Worm (Caenorhabditis elegans): ENCODE data around the gene gpa-13.

Gene gpa-13

ce11 chrV:12786340-12786739 is 31.6 kb upstream of the gpa-13 start:
- TF ChIP-seq set-16 (GFP tag; IDR thresholded peaks at IDR 0.05), result no peak
- no peak for TF ChIP-seq lin-29 (GFP tag; IDR thresholded peaks at IDR 0.05)
- TF ChIP-seq egl-43 (GFP tag; IDR thresholded peaks at IDR 0.05), result no peak
- TF ChIP-seq ces-1 (GFP tag; optimal IDR thresholded peaks at IDR 0.05), result no peak
- no peak for TF ChIP-seq spr-1 (tag; optimal IDR thresholded peaks at IDR 0.05)
- no peak for TF ChIP-seq gei-8 (GFP tag; optimal IDR thresholded peaks at IDR 0.05)
- TF ChIP-seq daf-12 (tag; optimal IDR thresholded peaks at IDR 0.05), result no peak
- no peak for TF ChIP-seq F10B5.3 (tag; optimal IDR thresholded peaks at IDR 0.05)

ce11 chrV:12784861-12785260 is 30.1 kb upstream of the gpa-13 start, which contains the start of gene sre-20:
Gene sre-20 (minus strand): TSS chrV:12784961.
- TF ChIP-seq mes-2 (tag; optimal IDR thresholded peaks at IDR 0.05; ENCODE audit: poor library complexity, severe bottlenecking) (no peak), Y105C5A.15 (GFP tag; IDR thresholded peaks at IDR 0.05) (no peak), lin-15B (tag; optimal IDR thresholded peaks at IDR 0.05) (no peak), egl-43 (GFP tag; IDR thresholded peaks at IDR 0.05) (no peak), spr-1 (tag; optimal IDR thresholded peaks at IDR 0.05) (no peak), egl-27 (tag; optimal IDR thresholded peaks at IDR 0.05) (no peak), pha-4 (GFP tag; IDR thresholded peaks at IDR 0.05) (no peak), pha-4 (tag; optimal IDR thresholded peaks at IDR 0.05) (no peak), zip-2 (tag; optimal IDR thresholded peaks at IDR 0.05) (no peak), daf-12 (tag; optimal IDR thresholded peaks at IDR 0.05) (no peak), unc-130 (GFP tag; optimal IDR thresholded peaks at IDR 0.05) (no peak), tra-1 (GFP tag; IDR thresholded peaks at IDR 0.05) (no peak), F10B5.3 (tag; optimal IDR thresholded peaks at IDR 0.05) (no peak), daf-19 (GFP tag; conservative IDR thresholded peaks at IDR 0.05) (no peak)

DNA sequence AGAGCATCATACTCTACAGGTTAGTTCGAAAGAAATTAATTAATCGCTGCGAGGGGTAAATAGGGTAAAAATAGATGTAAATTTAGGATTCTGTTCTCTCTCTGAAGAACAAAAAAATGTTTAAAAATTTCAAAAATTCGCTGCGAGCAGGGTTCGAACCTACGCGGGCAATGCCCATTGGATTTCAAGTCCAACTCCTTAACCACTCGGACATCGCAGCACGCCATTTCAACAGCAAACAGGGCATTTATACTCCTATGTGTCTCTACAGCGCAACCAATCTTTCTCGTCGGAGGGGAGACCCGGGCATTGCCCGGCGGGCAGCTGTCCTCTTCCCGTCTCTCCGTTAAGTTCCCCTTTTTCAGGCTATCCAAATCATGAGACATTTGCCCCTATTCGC is 25.5 kb upstream of the gpa-13 start:
- peak; percentile 18 for TF ChIP-seq dpl-1 (GFP tag; optimal IDR thresholded peaks at IDR 0.05)
- TF ChIP-seq mdl-1 (tag; optimal IDR thresholded peaks at IDR 0.05), result no peak
- TF ChIP-seq mes-2 (tag; optimal IDR thresholded peaks at IDR 0.05; ENCODE audit: poor library complexity, severe bottlenecking), result no peak
- TF ChIP-seq ceh-20 (GFP tag; IDR thresholded peaks at IDR 0.05), result 0 out of 2 replicates have a peak, but pooled peaks have one; percentile 47
- peak; percentile 77 for TF ChIP-seq daf-19 (GFP tag; conservative IDR thresholded peaks at IDR 0.05)
- TF ChIP-seq cey-2 (tag; optimal IDR thresholded peaks at IDR 0.05; ENCODE audit: borderline replicate concordance, insufficient read depth), result no peak
- TF ChIP-seq ceh-32 (tag; optimal IDR thresholded peaks at IDR 0.05; ENCODE audit: poor library complexity), result no peak
- peak; percentile 22 to 62 for TF ChIP-seq daf-16 (GFP tag; optimal IDR thresholded peaks at IDR 0.05)
- TF ChIP-seq daf-16 (tag; optimal IDR thresholded peaks at IDR 0.05), result no peak
- TF ChIP-seq nhr-42 (GFP tag; IDR thresholded peaks at IDR 0.05), result no peak
- TF ChIP-seq unc-39 (tag; optimal IDR thresholded peaks at IDR 0.05), result no peak
- TF ChIP-seq daf-8 (GFP tag; IDR thresholded peaks at IDR 0.05), result 0 out of 2 replicates have a peak, but pooled peaks have one; percentile 38
- TF ChIP-seq daf-12 (tag; optimal IDR thresholded peaks at IDR 0.05), result no peak
- TF ChIP-seq hlh-11 (tag; optimal IDR thresholded peaks at IDR 0.05), result peak; percentile 56
- no peak for TF ChIP-seq attf-4 (tag; optimal IDR thresholded peaks at IDR 0.05)
- TF ChIP-seq zag-1 (tag; optimal IDR thresholded peaks at IDR 0.05), result no peak
- TF ChIP-seq dmd-6 (GFP tag; IDR thresholded peaks at IDR 0.05), result peak; percentile 74
- peak; percentile 73 for TF ChIP-seq nhr-6 (tag; optimal IDR thresholded peaks at IDR 0.05)
- TF ChIP-seq zip-2 (tag; optimal IDR thresholded peaks at IDR 0.05), result no peak
- TF ChIP-seq ama-1 (optimal IDR thresholded peaks at IDR 0.05), result no peak
- peak in 1 of 2 experiments; percentile 92; a peak in 2 of 4 replicates for TF ChIP-seq madf-5 (GFP tag; IDR thresholded peaks at IDR 0.05)
- peak; percentile 14 for TF ChIP-seq duxl-1 (tag; optimal IDR thresholded peaks at IDR 0.05; ENCODE audit: poor library complexity)
- peak; percentile 0 for TF ChIP-seq nhr-48 (tag; optimal IDR thresholded peaks at IDR 0.05)
- 0 out of 2 replicates have a peak, but pooled peaks have one; percentile 47 for TF ChIP-seq mdt-29 (GFP tag; IDR thresholded peaks at IDR 0.05)
- no peak; the same call in 1 of the 2 replicates for TF ChIP-seq egl-43 (GFP tag; IDR thresholded peaks at IDR 0.05)
- peak; percentile 82 for TF ChIP-seq aha-1 (tag)
- no peak for TF ChIP-seq ztf-11 (tag; optimal IDR thresholded peaks at IDR 0.05)
- peak in 1 of 2 experiments; percentile 80 for TF ChIP-seq unc-62 (GFP tag; optimal IDR thresholded peaks at IDR 0.05 in 1 of 2)
- TF ChIP-seq unc-62 (tag; optimal IDR thresholded peaks at IDR 0.05), result no peak
- peak; percentile 75 for TF ChIP-seq zip-11 (GFP tag; IDR thresholded peaks at IDR 0.05)
- no peak; the same call in 1 of the 2 replicates for TF ChIP-seq mxl-2 (GFP tag; conservative IDR thresholded peaks at IDR 0.05)
- TF ChIP-seq php-3 (GFP tag; IDR thresholded peaks at IDR 0.05), result peak; percentile 55; the same call in 1 of the 2 replicates
- peak; percentile 65; the same call in 1 of the 2 replicates for TF ChIP-seq ceh-44 (GFP tag; IDR thresholded peaks at IDR 0.05)
- TF ChIP-seq F44E2.7 (GFP tag; IDR thresholded peaks at IDR 0.05), result peak; percentile 90; the same call in 1 of the 2 replicates
- TF ChIP-seq tag-97 (GFP tag; IDR thresholded peaks at IDR 0.05), result no peak
